Fruit fly (Drosophila melanogaster): Measurements from ENCODE around the gene amrt.

amrt gene

DNA sequence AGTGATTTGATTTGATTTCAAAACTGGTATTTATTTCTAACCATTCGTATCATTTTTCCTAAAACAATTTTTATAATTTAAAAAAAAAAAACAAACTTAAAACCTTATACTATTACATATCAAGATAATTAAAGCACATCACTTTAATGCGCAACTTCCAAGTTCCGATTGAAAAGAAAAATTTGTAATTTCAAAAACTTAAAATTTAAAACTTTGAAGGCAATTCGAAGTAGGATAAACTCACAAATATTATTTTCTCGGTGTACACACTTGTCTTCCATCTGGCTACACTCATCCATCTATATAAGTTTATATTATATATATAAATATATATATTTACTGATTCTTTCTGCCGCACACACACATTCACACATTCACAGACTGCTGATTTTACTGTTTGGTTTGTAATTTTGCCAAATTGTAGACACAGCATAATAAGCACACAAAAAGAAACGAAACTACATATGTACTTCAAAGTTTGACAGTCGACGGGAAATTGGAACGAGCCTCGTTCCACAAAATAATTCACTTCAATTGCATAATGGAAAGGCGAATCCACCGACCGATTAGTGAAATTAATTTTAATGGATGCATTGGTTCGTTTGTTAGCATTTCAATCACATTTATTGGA is 3.9 kb downstream of the amrt start:
- TF ChIP-seq Pif1A (GFP tag; optimal IDR thresholded peaks at IDR 0.05) (no peak), Pif1B (GFP tag; optimal IDR thresholded peaks at IDR 0.05) (no peak), rn (GFP tag; IDR thresholded peaks at IDR 0.05) (no peak), D1 (tag; optimal IDR thresholded peaks at IDR 0.05) (no peak), CG32121 (GFP tag; IDR thresholded peaks at IDR 0.05) (no peak), fd96Ca (GFP tag; IDR thresholded peaks at IDR 0.05) (no peak), CG4496 (GFP tag; IDR thresholded peaks at IDR 0.05) (no peak), CG9948 (tag; optimal IDR thresholded peaks at IDR 0.05) (no peak), gl (tag; optimal IDR thresholded peaks at IDR 0.05) (no peak), CG17806 (tag; optimal IDR thresholded peaks at IDR 0.05) (no peak), CG8159 (tag; optimal IDR thresholded peaks at IDR 0.05) (no peak), CG12605 (GFP tag; IDR thresholded peaks at IDR 0.05) (no peak)

DNA sequence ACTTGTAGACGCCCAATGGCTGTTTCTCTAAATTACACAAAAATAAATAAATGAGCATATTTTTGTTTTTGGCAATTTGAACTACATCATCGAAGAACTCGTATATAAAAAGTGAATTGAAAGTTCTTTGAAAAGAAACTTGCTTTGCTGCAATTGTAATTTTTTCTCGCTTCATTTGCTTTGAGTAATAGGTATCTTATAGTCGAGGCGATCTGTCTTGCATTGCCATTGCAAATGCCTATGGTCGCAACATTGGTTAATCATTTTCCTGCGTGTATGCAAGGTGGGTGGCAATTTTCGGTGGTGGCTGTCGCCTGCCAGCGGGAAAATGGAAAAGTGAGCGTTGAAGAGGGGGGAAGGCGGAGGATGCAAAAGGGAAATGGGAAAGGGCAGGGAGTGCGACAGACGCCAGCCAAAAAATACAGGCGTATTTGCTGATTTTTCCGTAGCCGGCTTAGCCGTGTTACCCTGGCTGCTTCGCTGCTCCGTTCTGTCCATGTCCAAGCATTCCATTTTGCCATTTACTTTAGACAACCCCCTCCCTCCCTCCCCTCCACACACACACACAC is 5.1 kb downstream of the amrt start:
- no peak for TF ChIP-seq Snoo (tag; optimal IDR thresholded peaks at IDR 0.05)

DNA sequence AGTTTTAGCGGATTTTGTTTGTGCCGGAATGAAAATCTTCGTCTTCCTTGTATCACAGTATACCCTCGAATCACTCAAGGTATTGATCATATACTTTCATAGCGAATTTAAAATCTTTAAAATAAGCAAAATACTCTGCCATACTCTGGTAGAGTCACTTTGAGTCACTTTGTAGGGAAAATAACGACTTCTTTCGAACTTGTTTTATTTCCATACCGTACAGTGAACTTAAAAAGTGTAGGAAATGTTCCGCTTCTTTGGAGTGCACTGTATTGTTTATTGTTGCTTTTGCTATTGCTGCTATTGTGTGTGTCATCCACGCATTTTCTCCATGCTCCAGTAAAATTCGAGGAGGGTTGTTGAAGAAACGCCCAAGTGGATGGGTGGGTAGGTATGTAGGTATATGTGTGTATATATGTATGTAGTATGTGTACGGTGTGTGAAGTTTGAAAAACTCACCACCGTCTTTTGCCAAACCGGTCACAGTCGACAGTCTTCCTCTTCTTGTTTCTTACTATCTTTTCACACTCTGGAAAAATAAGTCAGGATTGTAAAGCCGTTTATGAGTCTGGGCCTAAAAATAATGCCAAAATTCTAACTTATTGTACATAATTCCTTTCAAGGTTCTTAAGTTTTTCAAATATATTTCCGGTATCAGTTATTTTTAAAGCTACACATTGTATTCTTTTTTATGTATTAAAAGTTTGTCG is 6.9 kb downstream of the amrt start:
- TF ChIP-seq CG32121 (GFP tag; IDR thresholded peaks at IDR 0.05) (no peak), Pif1B (GFP tag; optimal IDR thresholded peaks at IDR 0.05) (no peak), CG8301 (tag; optimal IDR thresholded peaks at IDR 0.05) (peak; percentile 27), CG8159 (tag; optimal IDR thresholded peaks at IDR 0.05) (no peak), fd96Ca (GFP tag; IDR thresholded peaks at IDR 0.05) (peak; percentile 34; the same call in 1 of the 3 replicates), CG15710 (tag; optimal IDR thresholded peaks at IDR 0.05) (peak; percentile 7), CG34367 (tag; optimal IDR thresholded peaks at IDR 0.05) (no peak), CG4496 (GFP tag; IDR thresholded peaks at IDR 0.05) (peak; percentile 17; the same call in 1 of the 3 replicates), CG10348 (GFP tag; IDR thresholded peaks at IDR 0.05) (no peak), Snoo (tag; optimal IDR thresholded peaks at IDR 0.05) (no peak), rn (GFP tag; IDR thresholded peaks at IDR 0.05) (no peak), CG14655 (GFP tag; optimal IDR thresholded peaks at IDR 0.05) (peak; percentile 42), CG17806 (tag; optimal IDR thresholded peaks at IDR 0.05) (peak; percentile 15), gl (tag; optimal IDR thresholded peaks at IDR 0.05) (no peak), EcR (GFP tag; optimal IDR thresholded peaks at IDR 0.05) (no peak), CG13204 (GFP tag; optimal IDR thresholded peaks at IDR 0.05) (no peak), CG9948 (tag; optimal IDR thresholded peaks at IDR 0.05) (peak; percentile 26), CG12605 (GFP tag; IDR thresholded peaks at IDR 0.05) (no peak), Pif1A (GFP tag; optimal IDR thresholded peaks at IDR 0.05) (no peak), D1 (tag; optimal IDR thresholded peaks at IDR 0.05) (no peak), Ets98B (GFP tag; IDR thresholded peaks at IDR 0.05) (no peak)

DNA sequence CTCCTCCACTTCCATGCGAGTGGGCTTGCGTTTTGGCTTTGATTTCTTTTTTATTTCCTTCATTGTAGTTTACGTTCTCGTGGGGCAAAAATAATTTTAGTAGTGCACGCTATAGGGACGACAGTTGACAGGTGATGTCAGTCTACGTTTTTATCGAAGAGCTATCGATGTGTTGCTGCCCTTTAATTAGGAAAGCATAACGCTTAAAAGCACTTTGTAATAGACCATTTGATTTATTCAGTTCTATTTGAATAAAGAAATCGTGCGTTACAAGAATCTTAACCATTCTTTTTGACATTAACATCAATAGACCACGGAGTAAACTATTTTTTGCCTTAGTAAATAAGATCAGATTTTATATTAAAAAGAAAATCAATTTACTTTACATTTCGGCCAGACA is 8.8 kb downstream of the amrt start, which contains the start of gene CG10993:
CG10993 (minus strand) TSS at position 101 of the 400 bp plus-strand sequence.
- no peak for TF ChIP-seq CG15710 (tag; optimal IDR thresholded peaks at IDR 0.05)

DNA sequence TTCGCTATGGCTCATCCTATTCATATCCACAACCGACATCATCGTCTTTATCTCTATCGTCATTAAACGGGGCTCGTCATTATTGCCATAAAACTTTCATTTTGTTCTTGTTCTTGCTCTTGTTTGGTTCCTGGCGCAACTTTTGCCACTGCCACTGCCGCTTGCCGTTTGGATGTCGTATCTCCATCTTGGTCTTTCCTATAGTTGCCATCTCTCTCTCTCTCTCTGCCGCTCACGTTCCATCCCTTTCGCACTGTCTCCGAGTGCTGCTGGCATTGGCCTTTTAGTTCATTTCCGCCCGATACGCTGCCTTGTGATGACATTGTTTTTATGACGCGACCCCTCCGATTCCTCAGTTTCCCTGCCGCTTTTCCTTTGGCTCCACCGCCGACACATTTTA is 10.2 kb downstream of the amrt start:
- no peak for TF ChIP-seq CG34367 (tag; optimal IDR thresholded peaks at IDR 0.05)
- TF ChIP-seq EcR (GFP tag; optimal IDR thresholded peaks at IDR 0.05) = peak; percentile 32

DNA sequence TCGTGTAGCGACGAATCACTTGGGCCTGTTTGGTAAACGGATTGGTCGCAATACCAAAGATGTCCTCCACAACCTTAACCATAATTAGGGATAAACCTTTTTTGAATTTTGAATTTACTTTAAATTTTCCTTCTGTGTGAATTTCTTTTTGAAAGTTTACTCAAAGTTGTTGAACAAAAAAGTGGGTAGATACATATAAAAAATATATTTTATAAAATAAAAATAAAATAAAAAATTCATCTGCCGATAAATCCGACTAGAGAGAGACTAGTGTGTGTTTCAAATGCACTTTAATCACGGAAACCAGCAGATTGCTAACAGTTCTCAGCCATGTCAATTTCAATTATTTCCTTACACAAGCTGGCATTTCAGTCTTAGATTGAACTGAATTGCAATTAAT is 15.3 kb downstream of the amrt start, which contains the start of gene CG10996:
CG10996 (minus strand) TSS at position 101 of the 400 bp plus-strand sequence.
- TF ChIP-seq CG34367 (tag; optimal IDR thresholded peaks at IDR 0.05) (no peak), CG15710 (tag; optimal IDR thresholded peaks at IDR 0.05) (no peak), D1 (tag; optimal IDR thresholded peaks at IDR 0.05) (no peak)

DNA sequence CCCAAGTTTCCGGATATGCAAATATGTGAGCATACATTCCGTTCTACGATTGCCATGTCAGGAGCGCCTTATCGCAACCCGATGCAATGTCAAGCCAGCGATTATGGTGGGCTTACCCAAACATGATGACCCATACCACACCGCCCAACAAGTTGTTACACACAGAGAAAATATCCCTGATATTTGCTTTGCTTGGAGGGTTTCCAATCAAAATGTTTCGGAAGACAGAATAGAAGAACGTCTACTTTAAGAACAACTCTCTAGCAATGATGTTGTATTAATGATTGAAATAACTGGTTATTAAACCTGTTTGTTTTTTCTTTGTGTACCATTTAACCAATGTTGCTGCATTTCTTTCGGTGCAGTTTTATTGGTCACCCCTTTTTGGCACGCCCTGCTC is 18.4 kb downstream of the amrt start:
- peak; percentile 48; the same call in 1 of the 3 replicates for TF ChIP-seq CG4496 (GFP tag; IDR thresholded peaks at IDR 0.05)
- TF ChIP-seq fd96Ca (GFP tag; IDR thresholded peaks at IDR 0.05) = 0 out of 3 replicates have a peak, but pooled peaks have one; percentile 30
- no peak for TF ChIP-seq Ets98B (GFP tag; IDR thresholded peaks at IDR 0.05)
- no peak for TF ChIP-seq CG10348 (GFP tag; IDR thresholded peaks at IDR 0.05)

Data from whole organism, pupa.